Fruit fly (Drosophila melanogaster) whole organism, embryonic: ENCODE results near the gene Ent3.

Source experiments
- Abd-B ChIP-seq: fragments of 200-800 bp; sonication (Bioruptor generic); optimal IDR thresholded peaks from 2 replicates; lab custom pipeline; 2018; ENCODE audit warnings: missing biosample characterization, mild to moderate bottlenecking, missing genetic modification characterization, moderate library complexity
- BtbVII ChIP-seq: fragments of 200-800 bp; sonication (Bioruptor generic); optimal IDR thresholded peaks from 3 replicates; lab custom pipeline; 2017; ENCODE audit warnings: missing biosample characterization, mild to moderate bottlenecking, missing genetic modification characterization
- CG10543 ChIP-seq: fragments of 200-800 bp; sonication (Bioruptor generic); optimal IDR thresholded peaks from 3 replicates; lab custom pipeline; 2017; ENCODE audit warnings: missing biosample characterization, mild to moderate bottlenecking, missing genetic modification characterization, moderate library complexity
- CG10959 ChIP-seq: fragments of 200-800 bp; sonication (Bioruptor generic); IDR thresholded peaks from 2 replicates; pipeline ENCODE4 v1.3.6; 2022; ENCODE audit warnings: missing biosample characterization, missing genetic modification characterization
- CG12071 ChIP-seq: fragments of 200-800 bp; sonication (Bioruptor generic); optimal IDR thresholded peaks from 3 replicates; lab custom pipeline; 2018; ENCODE audit warnings: missing biosample characterization, mild to moderate bottlenecking, missing genetic modification characterization
- CG12769 ChIP-seq: fragments of 200-800 bp; sonication (Bioruptor generic); optimal IDR thresholded peaks from 2 replicates; lab custom pipeline; 2019; ENCODE audit warnings: missing biosample characterization, mild to moderate bottlenecking, missing genetic modification characterization, moderate library complexity
- CG13296 ChIP-seq: fragments of 200-800 bp; sonication (Bioruptor generic); optimal IDR thresholded peaks from 3 replicates; lab custom pipeline; 2018; ENCODE audit warnings: missing biosample characterization, mild to moderate bottlenecking, missing genetic modification characterization
- CG13894 ChIP-seq: fragments of 200-800 bp; sonication (Bioruptor generic); optimal IDR thresholded peaks from 3 replicates; lab custom pipeline; 2018; ENCODE audit warnings: missing biosample characterization, mild to moderate bottlenecking, missing genetic modification characterization, moderate library complexity
- CG15514 ChIP-seq: fragments of 200-800 bp; sonication (Bioruptor generic); optimal IDR thresholded peaks from 3 replicates; lab custom pipeline; 2017; ENCODE audit warnings: missing biosample characterization, missing genetic modification characterization, mild to moderate bottlenecking, moderate library complexity, missing genetic modification reagents
- CG18599 ChIP-seq: fragments of 200-800 bp; sonication (Bioruptor generic); optimal IDR thresholded peaks from 3 replicates; lab custom pipeline; 2017; ENCODE audit warnings: missing biosample characterization, missing genetic modification characterization, mild to moderate bottlenecking, moderate library complexity, missing genetic modification reagents
- CG2202 ChIP-seq: fragments of 200-800 bp; sonication (Bioruptor generic); optimal IDR thresholded peaks from 2 replicates; lab custom pipeline; 2018; ENCODE audit warnings: missing biosample characterization, mild to moderate bottlenecking, missing genetic modification characterization
- CG30020 ChIP-seq: fragments of 200-800 bp; optimal IDR thresholded peaks from 2 replicates; lab custom pipeline; 2019; ENCODE audit warnings: missing biosample characterization, mild to moderate bottlenecking, missing genetic modification characterization, moderate library complexity
- CG31441 ChIP-seq: fragments of 200-800 bp; sonication (Bioruptor generic); IDR thresholded peaks from 2 replicates; pipeline ENCODE4 v1.3.6; 2022; ENCODE audit warnings: missing biosample characterization, missing genetic modification characterization
- CG3281 ChIP-seq: fragments of 200-800 bp; sonication (Bioruptor generic); optimal IDR thresholded peaks from 3 replicates; lab custom pipeline; 2017; ENCODE audit warnings: missing biosample characterization, mild to moderate bottlenecking, missing genetic modification characterization
- CG4360 ChIP-seq: fragments of 200-800 bp; sonication (Bioruptor generic); IDR thresholded peaks from 2 replicates; pipeline ENCODE4 v1.3.6; 2022; ENCODE audit warnings: missing biosample characterization, missing genetic modification characterization
- CG4617 ChIP-seq: fragments of 200-800 bp; sonication (Bioruptor generic); optimal IDR thresholded peaks from 3 replicates; lab custom pipeline; 2016; ENCODE audit warnings: missing biosample characterization, missing genetic modification characterization, borderline replicate concordance
- CG7928 ChIP-seq: fragments of 200-800 bp; sonication (Bioruptor generic); optimal IDR thresholded peaks from 2 replicates; lab custom pipeline; 2017; ENCODE audit warnings: missing biosample characterization, mild to moderate bottlenecking, missing genetic modification characterization
- CHES-1-like ChIP-seq: fragments of 200-800 bp; sonication (Bioruptor generic); optimal IDR thresholded peaks from 2 replicates; lab custom pipeline; 2016; ENCODE audit warnings: missing biosample characterization, missing genetic modification characterization
- D ChIP-seq, 2 experiments: fragments of 200-800 bp in 1 of 2; fragments of >200 bp in 1 of 2; sonication (Bioruptor generic) in 1 of 2; optimal IDR thresholded peaks; 2 replicates in 1 of 2; 3 replicates in 1 of 2; lab custom pipeline; 2017; ENCODE audit warnings: mild to moderate bottlenecking in 1 of 2, missing biosample characterization in 1 of 2, missing genetic modification characterization in 1 of 2, missing genetic modification reagents in 1 of 2
- D19A ChIP-seq: fragments of 200-800 bp; optimal IDR thresholded peaks from 3 replicates; lab custom pipeline; 2019; ENCODE audit warnings: missing biosample characterization, mild to moderate bottlenecking, missing genetic modification characterization, moderate library complexity
- GATAe ChIP-seq: fragments of 200-800 bp; sonication (Bioruptor generic); conservative IDR thresholded peaks from 2 replicates; pipeline ENCODE4 v1.3.6; 2022; ENCODE audit warnings: missing biosample characterization, missing genetic modification characterization
- HmgZ ChIP-seq: fragments of 200-800 bp; sonication (Bioruptor generic); optimal IDR thresholded peaks from 2 replicates; lab custom pipeline; 2018; ENCODE audit warnings: missing biosample characterization, mild to moderate bottlenecking, missing genetic modification characterization
- Med ChIP-seq: fragments of 200-800 bp; sonication (Bioruptor generic); peaks from one replicate; lab custom pipeline; 2016; ENCODE audit warnings: missing biosample characterization, missing genetic modification characterization, mild to moderate bottlenecking, inconsistent platforms, moderate library complexity
- NK7.1 ChIP-seq: fragments of 200-800 bp; sonication (Bioruptor generic); optimal IDR thresholded peaks from 3 replicates; lab custom pipeline; 2016; ENCODE audit warnings: missing biosample characterization, missing genetic modification characterization
- Neu2 ChIP-seq: fragments of 200-800 bp; sonication (Bioruptor generic); optimal IDR thresholded peaks from 3 replicates; lab custom pipeline; 2016; ENCODE audit warnings: missing biosample characterization, missing genetic modification characterization, borderline replicate concordance
- Nf-YB ChIP-seq: fragments of 200-800 bp; sonication (Bioruptor generic); optimal IDR thresholded peaks from 3 replicates; lab custom pipeline; 2019; ENCODE audit warnings: missing biosample characterization, mild to moderate bottlenecking, missing genetic modification characterization, moderate library complexity
- ab ChIP-seq: fragments of 200-800 bp; sonication (Bioruptor generic); optimal IDR thresholded peaks from 2 replicates; lab custom pipeline; 2016; ENCODE audit warnings: missing biosample characterization, missing genetic modification characterization
- ara ChIP-seq: fragments of 200-800 bp; sonication (Bioruptor generic); IDR thresholded peaks from 2 replicates; pipeline ENCODE4 v1.3.6; 2022; ENCODE audit warnings: missing biosample characterization, missing genetic modification characterization
- bowl ChIP-seq: fragments of 200-800 bp; sonication (Bioruptor generic); IDR thresholded peaks from 2 replicates; pipeline ENCODE4 v1.3.6; 2022; ENCODE audit warnings: missing biosample characterization, missing genetic modification characterization
- cwo ChIP-seq: fragments of 200-800 bp; sonication (Bioruptor generic); optimal IDR thresholded peaks from 3 replicates; lab custom pipeline; 2017; ENCODE audit warnings: missing biosample characterization, missing genetic modification characterization, mild to moderate bottlenecking, moderate library complexity, missing genetic modification reagents
- emc ChIP-seq: fragments of 200-800 bp; sonication (Bioruptor generic); optimal IDR thresholded peaks from 2 replicates; lab custom pipeline; 2016; ENCODE audit warnings: missing biosample characterization, missing genetic modification characterization
- ems ChIP-seq: fragments of 200-800 bp; sonication (Bioruptor generic); optimal IDR thresholded peaks from 3 replicates; lab custom pipeline; 2016; ENCODE audit warnings: missing biosample characterization, missing genetic modification characterization
- exex ChIP-seq: fragments of 200-800 bp; sonication (Bioruptor generic); optimal IDR thresholded peaks from 4 replicates; lab custom pipeline; 2018; ENCODE audit warnings: missing biosample characterization, mild to moderate bottlenecking, missing genetic modification characterization, moderate library complexity
- grn ChIP-seq: fragments of 200-800 bp; sonication (Bioruptor generic); optimal IDR thresholded peaks from 3 replicates; lab custom pipeline; 2017; ENCODE audit warnings: missing biosample characterization, missing genetic modification characterization
- lab ChIP-seq: fragments of 200-800 bp; sonication (Bioruptor generic); optimal IDR thresholded peaks from 3 replicates; lab custom pipeline; 2017; ENCODE audit warnings: missing biosample characterization, missing genetic modification characterization, mild to moderate bottlenecking, moderate library complexity, missing genetic modification reagents
- lov ChIP-seq, 2 experiments: fragments of 200-800 bp in 1 of 2; fragments of >200 bp in 1 of 2; sonication (Bioruptor generic) in 1 of 2; IDR thresholded peaks in 1 of 2; optimal IDR thresholded peaks in 1 of 2; 2 replicates in 1 of 2; 3 replicates in 1 of 2; pipeline versions ENCODE4 v1.3.6 to Lab custom; 2017 to 2022; ENCODE audit warnings: missing biosample characterization in 1 of 2, missing genetic modification characterization in 1 of 2
- luna ChIP-seq: fragments of 200-800 bp; sonication (Bioruptor generic); optimal IDR thresholded peaks from 2 replicates; lab custom pipeline; 2016; ENCODE audit warnings: missing biosample characterization, missing genetic modification characterization
- mirr ChIP-seq: fragments of 200-800 bp; sonication (Bioruptor generic); optimal IDR thresholded peaks from 3 replicates; lab custom pipeline; 2018; ENCODE audit warnings: missing biosample characterization, mild to moderate bottlenecking, missing genetic modification characterization
- odd ChIP-seq: fragments of 200-800 bp; sonication (Bioruptor generic); optimal IDR thresholded peaks from 2 replicates; lab custom pipeline; 2017; ENCODE audit warnings: missing biosample characterization, mild to moderate bottlenecking, missing genetic modification characterization
- pzg ChIP-seq: fragments of 200-800 bp; sonication (Bioruptor generic); optimal IDR thresholded peaks from 3 replicates; lab custom pipeline; 2018; ENCODE audit warnings: missing biosample characterization, mild to moderate bottlenecking, missing genetic modification characterization, moderate library complexity
- ranshi ChIP-seq: fragments of 200-800 bp; sonication (Bioruptor generic); IDR thresholded peaks from 2 replicates; pipeline ENCODE4 v1.3.6; 2022; ENCODE audit warnings: missing biosample characterization, missing genetic modification characterization
- schlank ChIP-seq: fragments of 200-800 bp; sonication (Bioruptor generic); optimal IDR thresholded peaks from 2 replicates; lab custom pipeline; 2018; ENCODE audit warnings: missing biosample characterization, mild to moderate bottlenecking, missing genetic modification characterization
- scrt ChIP-seq: fragments of 200-800 bp; sonication (Bioruptor generic); optimal IDR thresholded peaks from 2 replicates; lab custom pipeline; 2018; ENCODE audit warnings: missing biosample characterization, mild to moderate bottlenecking, missing genetic modification characterization, moderate library complexity
- sd ChIP-seq: fragments of 200-800 bp; sonication (Bioruptor generic); optimal IDR thresholded peaks from 3 replicates; lab custom pipeline; 2018; ENCODE audit warnings: missing biosample characterization, mild to moderate bottlenecking, missing genetic modification characterization, moderate library complexity
- slp2 ChIP-seq: fragments of 200-800 bp; sonication (Bioruptor generic); optimal IDR thresholded peaks from 2 replicates; lab custom pipeline; 2016; ENCODE audit warnings: missing biosample characterization, missing genetic modification characterization
- sr ChIP-seq: fragments of 200-800 bp; sonication (Bioruptor generic); IDR thresholded peaks from 3 replicates; pipeline ENCODE4 v1.3.6; 2022; ENCODE audit warnings: missing biosample characterization, missing genetic modification characterization
- tap ChIP-seq: fragments of 200-800 bp; optimal IDR thresholded peaks from 3 replicates; lab custom pipeline; 2019; ENCODE audit warnings: missing biosample characterization, mild to moderate bottlenecking, missing genetic modification characterization, moderate library complexity
- tx ChIP-seq: fragments of 200-800 bp; sonication (Bioruptor generic); optimal IDR thresholded peaks from 2 replicates; lab custom pipeline; 2016; ENCODE audit warnings: missing biosample characterization, missing genetic modification characterization
- zf30C ChIP-seq: fragments of 200-800 bp; sonication (Bioruptor generic); optimal IDR thresholded peaks from 3 replicates; lab custom pipeline; 2018; ENCODE audit warnings: missing biosample characterization, mild to moderate bottlenecking, missing genetic modification characterization

The Ent3 gene

DNA sequence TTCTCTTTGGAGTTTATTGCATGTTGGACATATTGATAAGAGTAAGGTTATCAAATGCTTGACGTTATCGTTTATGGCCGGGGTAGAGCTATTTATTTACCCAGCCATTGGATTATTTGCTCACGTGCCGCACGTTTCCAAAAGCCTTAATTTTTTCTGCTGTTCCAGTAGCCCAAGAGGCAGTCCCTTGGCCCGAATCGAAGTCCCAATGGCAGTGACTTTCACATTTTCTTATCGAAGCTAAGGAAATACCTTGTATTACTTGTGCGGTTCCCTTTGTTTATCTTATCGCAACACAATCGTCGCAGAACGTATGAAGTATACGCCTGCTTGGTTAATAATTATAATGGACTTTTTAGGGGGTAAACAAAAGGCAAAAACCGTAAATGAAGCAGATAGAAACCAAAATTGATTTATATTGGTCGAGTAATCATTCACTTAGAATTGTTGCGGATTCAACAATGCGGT is 35.9 kb downstream of the Ent3 start, which contains the start of gene CG43894 (continued):
- TF ChIP-seq Med (GFP tag; lab: Kevin White, UChicago) (no peak), CHES-1-like (GFP tag; lab: Kevin White, UChicago) (no peak), lab (GFP tag; lab: Kevin White, UChicago) (peak; percentile 59), CG18599 (GFP tag; lab: Kevin White, UChicago) (peak; percentile 36), D (optimal IDR thresholded peaks at IDR 0.05; lab: Kevin White, UChicago) (no peak), D (GFP tag; optimal IDR thresholded peaks at IDR 0.05; lab: Kevin White, UChicago) (no peak), mirr (peak; percentile 87), sd (tag; lab: Kevin White, UChicago) (peak; percentile 85), pzg (GFP tag; lab: Kevin White, UChicago) (no peak), scrt (GFP tag; lab: Kevin White, UChicago) (peak; percentile 9), lov (optimal IDR thresholded peaks at IDR 0.05; lab: Kevin White, UChicago) (no peak), lov (GFP tag; IDR thresholded peaks at IDR 0.05; lab: Robert Waterston, UW) (no peak), ranshi (GFP tag; lab: Robert Waterston, UW) (no peak), grn (peak; percentile 80), odd (GFP tag; lab: Kevin White, UChicago) (peak; percentile 16), D19A (tag; lab: Kevin White, UChicago) (no peak), cwo (GFP tag; lab: Kevin White, UChicago) (peak; percentile 99), CG10543 (peak; percentile 19), CG2202 (tag; lab: Kevin White, UChicago) (no peak), CG31441 (no peak), CG7928 (GFP tag; lab: Kevin White, UChicago) (no peak), tx (GFP tag; lab: Kevin White, UChicago) (no peak), CG30020 (tag; lab: Kevin White, UChicago) (no peak), ems (GFP tag; lab: Kevin White, UChicago) (no peak), CG12769 (no peak), CG4617 (GFP tag; lab: Kevin White, UChicago) (no peak), CG13296 (GFP tag; lab: Kevin White, UChicago) (peak; percentile 52), NK7.1 (GFP tag; lab: Kevin White, UChicago) (no peak), exex (tag; lab: Kevin White, UChicago) (peak; percentile 95), emc (GFP tag; lab: Kevin White, UChicago) (no peak), zf30C (GFP tag; lab: Kevin White, UChicago) (no peak), luna (GFP tag; lab: Kevin White, UChicago) (no peak), Abd-B (no peak), Neu2 (GFP tag; lab: Kevin White, UChicago) (no peak), CG12071 (peak; percentile 17), schlank (tag; lab: Kevin White, UChicago) (peak; percentile 9), CG13894 (tag; lab: Kevin White, UChicago) (peak; percentile 32), CG10959 (no peak), Nf-YB (GFP tag; lab: Kevin White, UChicago) (no peak), CG3281 (GFP tag; lab: Kevin White, UChicago) (no peak), ab (GFP tag; lab: Kevin White, UChicago) (no peak), ara (no peak), bowl (GFP tag; lab: Robert Waterston, UW) (no peak), GATAe (peak; percentile 83), BtbVII (peak; percentile 40), CG4360 (GFP tag; lab: Robert Waterston, UW) (no peak), sr (no peak), HmgZ (tag; lab: Kevin White, UChicago) (peak; percentile 2), CG15514 (GFP tag; lab: Kevin White, UChicago) (peak; percentile 20), tap (tag; lab: Kevin White, UChicago) (peak; percentile 6), slp2 (GFP tag; lab: Kevin White, UChicago) (no peak)
